Fruit fly (Drosophila melanogaster) whole organism, pupa: Measurements from ENCODE around the gene CG15283.

Experiments
- CG10348 ChIP-seq: fragments of 200-800 bp; sonication (Bioruptor generic); IDR thresholded peaks from 2 replicates; pipeline ENCODE4 v1.3.6; 2022; ENCODE audit warnings: missing biosample characterization, missing genetic modification characterization
- CG34367 ChIP-seq: fragments of 200-800 bp; sonication (Bioruptor generic); optimal IDR thresholded peaks from 2 replicates; lab custom pipeline; 2018; ENCODE audit warnings: missing biosample characterization, mild to moderate bottlenecking, missing genetic modification characterization
- EcR ChIP-seq: fragments of 200-800 bp; sonication (Bioruptor generic); optimal IDR thresholded peaks from 3 replicates; lab custom pipeline; 2019; ENCODE audit warnings: missing biosample characterization, missing genetic modification characterization, mild to moderate bottlenecking, moderate library complexity, missing genetic modification reagents
- Ets98B ChIP-seq: fragments of 200-800 bp; sonication (Bioruptor generic); IDR thresholded peaks from 2 replicates; pipeline ENCODE4 v1.3.6; 2022; ENCODE audit warnings: missing biosample characterization, missing genetic modification characterization
- Pif1B ChIP-seq: fragments of 200-800 bp; sonication (Bioruptor generic); optimal IDR thresholded peaks from 3 replicates; lab custom pipeline; 2016; ENCODE audit warnings: missing biosample characterization, missing genetic modification characterization

DNA sequence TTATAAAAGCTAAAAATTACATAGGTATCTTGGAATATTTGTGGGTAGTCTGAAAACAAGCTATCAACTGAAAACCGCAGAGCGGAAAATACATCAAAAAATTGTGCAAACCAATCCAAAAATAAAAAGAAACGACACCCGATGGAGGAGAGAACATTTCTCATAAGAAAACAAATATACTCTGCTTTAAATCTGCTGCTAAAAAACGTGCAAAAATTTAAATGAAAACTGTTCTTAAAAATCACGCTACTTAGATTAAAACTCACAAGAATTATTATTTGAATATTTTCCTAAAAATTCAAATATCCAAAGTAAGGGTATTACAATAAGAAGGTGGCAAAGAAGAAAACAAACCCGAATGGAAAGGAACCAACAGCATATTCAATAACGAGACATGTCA lies 6.7 kb upstream of the CG15283 start:
- TF ChIP-seq Pif1B (GFP tag; lab: Kevin White, UChicago) (no peak), CG10348 (no peak), EcR (GFP tag; lab: Kevin White, UChicago) (no peak), Ets98B (GFP tag; lab: Robert Waterston, UW) (no peak), CG34367 (no peak)
